In genomic region chrX:11153826-11154510, dm6 we compare ENCODE assay signal across 6 fruit fly cellular contexts.
TF ChIP-seq lines count a peak whose summit lies in the region.

Gene rtv (minus strand): TSS chrX:11153990.
Gene Dlic (plus strand): TSS chrX:11154421.

- peak; percentile 83 to 89 for TF ChIP-seq CTCF in S2 (optimal IDR thresholded peaks at IDR 0.05; lab: Kevin White, UChicago)
- TF ChIP-seq CTCF in whole organism, embryonic (GFP tag; optimal IDR thresholded peaks at IDR 0.05; lab: Kevin White, UChicago) = peak; percentile 98

TF ChIP-seq in Kc167, 6 proteins besides CTCF, POLR2A, EP300 and RAD21:
- no peak for TF ChIP-seq h (optimal IDR thresholded peaks at IDR 0.05; lab: Kevin White, UChicago)
- TF ChIP-seq Sin3A (optimal IDR thresholded peaks at IDR 0.05; lab: Kevin White, UChicago) = no peak
- TF ChIP-seq psq (optimal IDR thresholded peaks at IDR 0.05; lab: Kevin White, UChicago) = peak; percentile 96

TF ChIP-seq in whole organism, adult, 20 proteins besides CTCF, POLR2A, EP300 and RAD21:
- no peak for TF ChIP-seq CG11617 (GFP tag; optimal IDR thresholded peaks at IDR 0.05; lab: Kevin White, UChicago)
- no peak for TF ChIP-seq cnc (optimal IDR thresholded peaks at IDR 0.05; lab: Kevin White, UChicago)
- peak; percentile 12 for TF ChIP-seq Mnt (GFP tag; optimal IDR thresholded peaks at IDR 0.05; lab: Kevin White, UChicago)
- peak; percentile 19 for TF ChIP-seq CG1620 (GFP tag; optimal IDR thresholded peaks at IDR 0.05; lab: Kevin White, UChicago)
- TF ChIP-seq CG7101 (tag; optimal IDR thresholded peaks at IDR 0.05; lab: Kevin White, UChicago) = peak; percentile 23
- no peak for TF ChIP-seq CG33017 (tag; optimal IDR thresholded peaks at IDR 0.05; lab: Kevin White, UChicago)
- TF ChIP-seq Clk (GFP tag; optimal IDR thresholded peaks at IDR 0.05; lab: Kevin White, UChicago) = no peak
- no peak for TF ChIP-seq Hr96 (GFP tag; optimal IDR thresholded peaks at IDR 0.05; lab: Kevin White, UChicago)
- TF ChIP-seq kay (GFP tag; lab: Kevin White, UChicago; ENCODE audit: borderline replicate concordance) = peak; percentile 73
- TF ChIP-seq toe (GFP tag; optimal IDR thresholded peaks at IDR 0.05; lab: Kevin White, UChicago) = no peak
- TF ChIP-seq ovo (GFP tag; optimal IDR thresholded peaks at IDR 0.05; lab: Kevin White, UChicago) = peak; percentile 21
- TF ChIP-seq CG5204 (GFP tag; optimal IDR thresholded peaks at IDR 0.05; lab: Kevin White, UChicago) = peak; percentile 23
- TF ChIP-seq CG7045 (GFP tag; optimal IDR thresholded peaks at IDR 0.05; lab: Kevin White, UChicago) = no peak
- no peak for TF ChIP-seq cic (GFP tag; optimal IDR thresholded peaks at IDR 0.05; lab: Kevin White, UChicago)
- no peak for TF ChIP-seq tj (GFP tag; optimal IDR thresholded peaks at IDR 0.05; lab: Kevin White, UChicago)
- peak; percentile 5 for TF ChIP-seq bab1 (GFP tag; optimal IDR thresholded peaks at IDR 0.05; lab: Kevin White, UChicago)
- TF ChIP-seq CG14711 (tag; optimal IDR thresholded peaks at IDR 0.05; lab: Kevin White, UChicago) = no peak
- no peak for TF ChIP-seq CG12768 (GFP tag; optimal IDR thresholded peaks at IDR 0.05; lab: Kevin White, UChicago)
- no peak for TF ChIP-seq Crg-1 (GFP tag; optimal IDR thresholded peaks at IDR 0.05; lab: Kevin White, UChicago)
- TF ChIP-seq pad (GFP tag; optimal IDR thresholded peaks at IDR 0.05; lab: Kevin White, UChicago) = peak; percentile 50

TF ChIP-seq in whole organism, embryonic, 481 proteins besides CTCF, POLR2A, EP300 and RAD21 (continues in another document):
- TF ChIP-seq CG18619 (GFP tag; optimal IDR thresholded peaks at IDR 0.05; lab: Kevin White, UChicago) (no peak), CG6854 (GFP tag; optimal IDR thresholded peaks at IDR 0.05; lab: Kevin White, UChicago) (no peak), CG4404 (GFP tag; IDR thresholded peaks at IDR 0.05; lab: Robert Waterston, UW) (no peak), B-H2 (GFP tag; optimal IDR thresholded peaks at IDR 0.05; lab: Kevin White, UChicago) (no peak), CG32532 (GFP tag; IDR thresholded peaks at IDR 0.05; lab: Robert Waterston, UW) (peak; percentile 48; the same call in 1 of the 2 replicates), wor (GFP tag; IDR thresholded peaks at IDR 0.05; lab: Robert Waterston, UW) (no peak), sd (tag; optimal IDR thresholded peaks at IDR 0.05; lab: Kevin White, UChicago) (peak; percentile 57), gcm2 (GFP tag; optimal IDR thresholded peaks at IDR 0.05; lab: Kevin White, UChicago) (no peak), klu (GFP tag; IDR thresholded peaks at IDR 0.05; lab: Robert Waterston, UW) (no peak), Hmr (GFP tag; optimal IDR thresholded peaks at IDR 0.05; lab: Kevin White, UChicago) (peak; percentile 56), CG31224 (GFP tag; IDR thresholded peaks at IDR 0.05; lab: Robert Waterston, UW) (no peak), Doc3 (GFP tag; IDR thresholded peaks at IDR 0.05; lab: Robert Waterston, UW; ENCODE audit: partially characterized antibody) (peak; percentile 75), dmrt11E (tag; optimal IDR thresholded peaks at IDR 0.05; lab: Kevin White, UChicago) (no peak), CG11696 (GFP tag; IDR thresholded peaks at IDR 0.05; lab: Robert Waterston, UW) (no peak), az2 (GFP tag; optimal IDR thresholded peaks at IDR 0.05; lab: Kevin White, UChicago) (peak; percentile 29), odd (GFP tag; optimal IDR thresholded peaks at IDR 0.05; lab: Kevin White, UChicago) (no peak), BEAF-32 (GFP tag; optimal IDR thresholded peaks at IDR 0.05; lab: Kevin White, UChicago) (peak; percentile 76), bsh (GFP tag; optimal IDR thresholded peaks at IDR 0.05; lab: Kevin White, UChicago) (no peak), ase (GFP tag; IDR thresholded peaks at IDR 0.05; lab: Robert Waterston, UW) (no peak), Hr78 (GFP tag; optimal IDR thresholded peaks at IDR 0.05; lab: Kevin White, UChicago) (no peak), sima (GFP tag; optimal IDR thresholded peaks at IDR 0.05; lab: Kevin White, UChicago) (no peak), Max (GFP tag; optimal IDR thresholded peaks at IDR 0.05; lab: Kevin White, UChicago) (no peak), CG10654 (GFP tag; optimal IDR thresholded peaks at IDR 0.05; lab: Kevin White, UChicago) (no peak), Atf-2 (GFP tag; optimal IDR thresholded peaks at IDR 0.05; lab: Kevin White, UChicago) (peak; percentile 12)

TF ChIP-seq in whole organism, prepupa, 60 proteins besides CTCF, POLR2A, EP300 and RAD21:
- TF ChIP-seq lz (GFP tag; optimal IDR thresholded peaks at IDR 0.05; lab: Kevin White, UChicago) (peak; percentile 44), Hr38 (GFP tag; optimal IDR thresholded peaks at IDR 0.05; lab: Kevin White, UChicago) (no peak), Eip78C (GFP tag; lab: Kevin White, UChicago) (peak; percentile 14), svp (GFP tag; lab: Kevin White, UChicago) (peak; percentile 78), esn (GFP tag; optimal IDR thresholded peaks at IDR 0.05; lab: Kevin White, UChicago) (peak; percentile 35), Met (GFP tag; optimal IDR thresholded peaks at IDR 0.05; lab: Kevin White, UChicago) (peak; percentile 8), Hr4 (GFP tag; optimal IDR thresholded peaks at IDR 0.05; lab: Kevin White, UChicago) (peak; percentile 7), CG32006 (GFP tag; optimal IDR thresholded peaks at IDR 0.05; lab: Kevin White, UChicago) (no peak), CG11902 (GFP tag; optimal IDR thresholded peaks at IDR 0.05; lab: Kevin White, UChicago) (no peak), fkh (GFP tag; optimal IDR thresholded peaks at IDR 0.05; lab: Kevin White, UChicago) (peak; percentile 83), acj6 (GFP tag; optimal IDR thresholded peaks at IDR 0.05; lab: Kevin White, UChicago) (peak; percentile 0), cyc (GFP tag; optimal IDR thresholded peaks at IDR 0.05; lab: Kevin White, UChicago) (peak; percentile 44), Hr39 (GFP tag; optimal IDR thresholded peaks at IDR 0.05; lab: Kevin White, UChicago) (peak; percentile 38), achi (GFP tag; optimal IDR thresholded peaks at IDR 0.05; lab: Kevin White, UChicago) (no peak), pdm3 (GFP tag; optimal IDR thresholded peaks at IDR 0.05; lab: Kevin White, UChicago) (peak; percentile 4), CG15336 (GFP tag; IDR thresholded peaks at IDR 0.05; lab: Robert Waterston, UW) (no peak), Eip75B (GFP tag; optimal IDR thresholded peaks at IDR 0.05; lab: Kevin White, UChicago) (peak; percentile 8), CG4318 (GFP tag; optimal IDR thresholded peaks at IDR 0.05; lab: Kevin White, UChicago) (no peak), CG9139 (GFP tag; optimal IDR thresholded peaks at IDR 0.05; lab: Kevin White, UChicago) (no peak), CG6163 (GFP tag; IDR thresholded peaks at IDR 0.05; lab: Robert Waterston, UW) (peak; percentile 63; the same call in 2 of the 3 replicates), CG1621 (tag; optimal IDR thresholded peaks at IDR 0.05; lab: Kevin White, UChicago) (no peak), Ets21C (GFP tag; optimal IDR thresholded peaks at IDR 0.05; lab: Kevin White, UChicago) (peak; percentile 19), CG31627 (GFP tag; optimal IDR thresholded peaks at IDR 0.05; lab: Kevin White, UChicago) (peak; percentile 41)

TF ChIP-seq in whole organism, wandering third instar larva, 38 proteins besides CTCF, POLR2A, EP300 and RAD21:
- TF ChIP-seq Dfd (GFP tag; optimal IDR thresholded peaks at IDR 0.05; lab: Kevin White, UChicago) (no peak), dmrt93B (GFP tag; optimal IDR thresholded peaks at IDR 0.05; lab: Kevin White, UChicago) (no peak), psq (GFP tag; optimal IDR thresholded peaks at IDR 0.05; lab: Kevin White, UChicago) (peak; percentile 99), Hr83 (GFP tag; optimal IDR thresholded peaks at IDR 0.05; lab: Kevin White, UChicago; ENCODE audit: poor library complexity, severe bottlenecking) (no peak), fru (GFP tag; optimal IDR thresholded peaks at IDR 0.05; lab: Kevin White, UChicago) (peak; percentile 45), Rel (GFP tag; optimal IDR thresholded peaks at IDR 0.05; lab: Kevin White, UChicago) (no peak), Rel (tag; optimal IDR thresholded peaks at IDR 0.05; lab: Kevin White, UChicago) (peak; percentile 43), Mio (GFP tag; optimal IDR thresholded peaks at IDR 0.05; lab: Kevin White, UChicago) (no peak), dsf (GFP tag; optimal IDR thresholded peaks at IDR 0.05; lab: Kevin White, UChicago; ENCODE audit: borderline replicate concordance) (no peak), HLH106 (tag; optimal IDR thresholded peaks at IDR 0.05; lab: Kevin White, UChicago) (peak; percentile 29), Myc (optimal IDR thresholded peaks at IDR 0.05; lab: Kevin White, UChicago) (peak; percentile 65), pan (optimal IDR thresholded peaks at IDR 0.05; lab: Kevin White, UChicago) (no peak), CG32264 (GFP tag; optimal IDR thresholded peaks at IDR 0.05; lab: Kevin White, UChicago) (no peak), jim (GFP tag; optimal IDR thresholded peaks at IDR 0.05; lab: Kevin White, UChicago) (no peak), tai (GFP tag; optimal IDR thresholded peaks at IDR 0.05; lab: Kevin White, UChicago) (no peak), rgr (GFP tag; optimal IDR thresholded peaks at IDR 0.05; lab: Kevin White, UChicago) (peak; percentile 8), foxo (GFP tag; optimal IDR thresholded peaks at IDR 0.05; lab: Kevin White, UChicago) (peak in 1 of 2 experiments; percentile 51), woc (GFP tag; optimal IDR thresholded peaks at IDR 0.05; lab: Kevin White, UChicago) (no peak)
TF ChIP-seq in whole organism, wandering third instar larva: peak in this region for 7.
